Worm (Caenorhabditis elegans) whole organism, young adult: ENCODE results near the gene W09C2.7.

Source experiments
- C17E4.6 ChIP-seq: fragments of 200-800 bp; sonication (Bioruptor generic); IDR thresholded peaks from 2 replicates; pipeline ENCODE4 v1.3.6; 2022; ENCODE audit warnings: missing genetic modification reagents, missing genetic modification characterization, missing compliant biosample characterization
- F49E8.2 ChIP-seq: sonication (generic microtip); optimal IDR thresholded peaks from 3 replicates; lab custom pipeline; 2017; ENCODE audit warnings: missing genetic modification characterization, mild to moderate bottlenecking, missing compliant biosample characterization, antibody characterized with exemption, moderate library complexity; ENCODE audit not compliant: insufficient read depth
- Y79H2A.3 ChIP-seq: fragments of 200-800 bp; sonication (Bioruptor generic); conservative IDR thresholded peaks from 2 replicates; pipeline ENCODE4 v1.3.6; 2022; ENCODE audit warnings: missing genetic modification reagents, missing genetic modification characterization, missing compliant biosample characterization
- cebp-2 ChIP-seq: fragments of 200-800 bp; sonication (Bioruptor generic); IDR thresholded peaks from 2 replicates; pipeline ENCODE4 v1.3.6; 2022; ENCODE audit warnings: missing genetic modification characterization, missing compliant biosample characterization
- hrde-1 ChIP-seq: sonication (generic microtip); optimal IDR thresholded peaks from 2 replicates; lab custom pipeline; 2016; ENCODE audit warnings: missing genetic modification characterization, mild to moderate bottlenecking, missing compliant biosample characterization, moderate library complexity, missing genotype, missing genetic modification reagents, borderline replicate concordance
- let-526 ChIP-seq: fragments of 200-800 bp; sonication (Bioruptor generic); IDR thresholded peaks from 2 replicates; pipeline ENCODE4 v1.3.6; 2022; ENCODE audit warnings: missing genetic modification reagents, missing genetic modification characterization, missing compliant biosample characterization
- lin-40 ChIP-seq: sonication (generic microtip); optimal IDR thresholded peaks from 2 replicates; lab custom pipeline; 2016; ENCODE audit warnings: missing genetic modification characterization, mild to moderate bottlenecking, missing compliant biosample characterization, missing genotype, missing genetic modification reagents
- madf-6 ChIP-seq: fragments of 200-800 bp; sonication (Bioruptor generic); IDR thresholded peaks from 2 replicates; pipeline ENCODE4 v1.3.6; 2022; ENCODE audit warnings: missing genetic modification reagents, missing genetic modification characterization, missing compliant biosample characterization
- nhr-27 ChIP-seq: fragments of 200-800 bp; sonication (Bioruptor generic); optimal IDR thresholded peaks from 2 replicates; lab custom pipeline; 2018; ENCODE audit warnings: mild to moderate bottlenecking, missing genetic modification characterization, moderate library complexity, missing compliant biosample characterization
- pbrm-1 ChIP-seq: fragments of 200-800 bp; sonication (Bioruptor generic); IDR thresholded peaks from 2 replicates; pipeline ENCODE4 v1.3.6; 2022; ENCODE audit warnings: missing genetic modification reagents, missing genetic modification characterization, missing compliant biosample characterization
- pha-4 ChIP-seq: fragments of 150-350 bp; sonication (generic microtip); optimal IDR thresholded peaks from 2 replicates; lab custom pipeline; 2014; ENCODE audit warnings: missing biosample characterization, missing genetic modification reagents, missing genetic modification characterization
- rpc-1 ChIP-seq, 2 experiments: fragments of 150-350 bp in 1 of 2; sonication (generic microtip) in 1 of 2; optimal IDR thresholded peaks; 2 replicates each; lab custom pipeline; 2014 to 2018; ENCODE audit warnings: missing biosample characterization in 1 of 2, missing genetic modification characterization in 1 of 2, missing genetic modification reagents in 1 of 2, missing genotype in 1 of 2

ce11 chrIV:9633889-9634288, 11.7 kb upstream of the W09C2.7 start:
- TF ChIP-seq hrde-1 (tag; lab: Kevin White, UChicago): no peak
- no peak for TF ChIP-seq Y79H2A.3 (GFP tag; lab: Robert Waterston, UW)
- no peak for TF ChIP-seq rpc-1 (optimal IDR thresholded peaks at IDR 0.05; lab: Kevin White, UChicago)
- no peak for TF ChIP-seq rpc-1 (tag; optimal IDR thresholded peaks at IDR 0.05; lab: Kevin White, UChicago)
- TF ChIP-seq F49E8.2 (tag; lab: Kevin White, UChicago): no peak
- TF ChIP-seq madf-6 (GFP tag; lab: Robert Waterston, UW): no peak
- TF ChIP-seq pha-4 (tag; lab: Kevin White, UChicago): no peak
- TF ChIP-seq nhr-27: no peak
- TF ChIP-seq cebp-2 (GFP tag; lab: Robert Waterston, UW): no peak
- TF ChIP-seq pbrm-1 (GFP tag; lab: Robert Waterston, UW): no peak
- TF ChIP-seq lin-40 (tag; lab: Kevin White, UChicago): no peak
- no peak for TF ChIP-seq C17E4.6
- no peak for TF ChIP-seq let-526 (GFP tag; lab: Robert Waterston, UW)
